Worm (Caenorhabditis elegans): ENCODE data around the gene srt-65.

DNA sequence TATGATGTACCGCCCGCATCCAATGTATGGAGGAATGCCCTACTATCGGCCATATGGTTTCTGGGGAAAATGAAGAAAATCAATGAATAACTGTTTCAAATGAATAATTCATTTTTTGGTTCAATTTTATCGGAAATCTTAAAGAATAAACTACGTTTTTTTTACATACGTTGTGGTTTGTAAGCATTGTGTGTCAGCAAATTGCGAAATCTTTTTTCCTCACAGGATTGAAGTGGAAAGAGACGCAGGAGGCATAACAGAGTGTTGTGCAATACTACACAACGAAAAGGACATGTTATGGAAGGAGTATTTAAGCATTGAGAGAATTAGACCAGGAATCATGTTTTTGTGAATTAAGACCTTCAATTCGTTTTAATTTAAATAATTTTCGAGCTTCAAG lies 41.4 kb downstream of the srt-65 start:
- TF ChIP-seq lin-35 (GFP tag; optimal IDR thresholded peaks at IDR 0.05) (no peak), hlh-12 (tag; optimal IDR thresholded peaks at IDR 0.05) (no peak), lag-1 (GFP tag; IDR thresholded peaks at IDR 0.05) (no peak), cebp-1 (GFP tag; IDR thresholded peaks at IDR 0.05) (peak; percentile 97), cebp-1 (tag; optimal IDR thresholded peaks at IDR 0.05) (peak; percentile 99), F23B12.7 (tag; optimal IDR thresholded peaks at IDR 0.05; ENCODE audit: insufficient read depth) (no peak), tlf-1 (GFP tag; optimal IDR thresholded peaks at IDR 0.05) (no peak), fkh-3 (tag; optimal IDR thresholded peaks at IDR 0.05) (no peak), repo-1 (tag; optimal IDR thresholded peaks at IDR 0.05) (no peak), B0035.1 (tag; optimal IDR thresholded peaks at IDR 0.05) (no peak), ekl-4 (GFP tag; IDR thresholded peaks at IDR 0.05) (no peak), gei-17 (GFP tag; optimal IDR thresholded peaks at IDR 0.05) (no peak), nhr-80 (tag; optimal IDR thresholded peaks at IDR 0.05) (no peak), rpc-1 (optimal IDR thresholded peaks at IDR 0.05) (no peak), rpc-1 (tag; optimal IDR thresholded peaks at IDR 0.05) (no peak)

Measured in whole organism, young adult.